Fruit fly (Drosophila melanogaster) whole organism, embryonic: ENCODE measurements around the gene pico.

Source experiments
- ATbp ChIP-seq: fragments of 200-800 bp; sonication (Bioruptor generic); optimal IDR thresholded peaks from 2 replicates; lab custom pipeline; 2017; ENCODE audit warnings: missing biosample characterization, mild to moderate bottlenecking, missing genetic modification characterization, missing genetic modification reagents
- Bgb ChIP-seq: fragments of 200-800 bp; sonication (Bioruptor generic); IDR thresholded peaks from 2 replicates; pipeline ENCODE4 v1.3.6; 2022; ENCODE audit warnings: missing biosample characterization, missing genetic modification characterization; ENCODE audit not compliant: partially characterized antibody
- Blimp-1 ChIP-seq: fragments of 200-800 bp; sonication (Bioruptor generic); optimal IDR thresholded peaks from 3 replicates; lab custom pipeline; 2018; ENCODE audit warnings: missing biosample characterization, missing genetic modification characterization, mild to moderate bottlenecking, moderate library complexity, missing genetic modification reagents
- BtbVII ChIP-seq: fragments of 200-800 bp; sonication (Bioruptor generic); optimal IDR thresholded peaks from 3 replicates; lab custom pipeline; 2017; ENCODE audit warnings: missing biosample characterization, mild to moderate bottlenecking, missing genetic modification characterization
- CG10147 ChIP-seq: fragments of 200-800 bp; sonication (Bioruptor generic); optimal IDR thresholded peaks from 2 replicates; lab custom pipeline; 2019; ENCODE audit warnings: missing biosample characterization, mild to moderate bottlenecking, missing genetic modification characterization, moderate library complexity
- CG10274 ChIP-seq: fragments of 200-800 bp; sonication (Bioruptor generic); optimal IDR thresholded peaks from 3 replicates; lab custom pipeline; 2017; ENCODE audit warnings: missing biosample characterization, mild to moderate bottlenecking, missing genetic modification characterization
- CG11723 ChIP-seq: fragments of 200-800 bp; sonication (Bioruptor generic); optimal IDR thresholded peaks from 2 replicates; lab custom pipeline; 2017; ENCODE audit warnings: missing biosample characterization, mild to moderate bottlenecking, missing genetic modification characterization
- CG12744 ChIP-seq: fragments of 200-800 bp; sonication (Bioruptor generic); optimal IDR thresholded peaks from 2 replicates; lab custom pipeline; 2016; ENCODE audit warnings: missing biosample characterization, missing genetic modification characterization
- CG13123 ChIP-seq: fragments of 200-800 bp; sonication (Bioruptor generic); optimal IDR thresholded peaks from 2 replicates; lab custom pipeline; 2016; ENCODE audit warnings: missing biosample characterization, missing genetic modification characterization
- CG15269 ChIP-seq: fragments of 200-800 bp; sonication (Bioruptor generic); optimal IDR thresholded peaks from 2 replicates; lab custom pipeline; 2018; ENCODE audit warnings: missing biosample characterization, mild to moderate bottlenecking, missing genetic modification characterization, moderate library complexity
- CG15479 ChIP-seq: fragments of 200-800 bp; sonication (Bioruptor generic); optimal IDR thresholded peaks from 3 replicates; lab custom pipeline; 2019; ENCODE audit warnings: missing biosample characterization, mild to moderate bottlenecking, missing genetic modification characterization, moderate library complexity
- CG1602 ChIP-seq: fragments of 200-800 bp; sonication (Bioruptor generic); optimal IDR thresholded peaks from 3 replicates; lab custom pipeline; 2016; ENCODE audit warnings: missing biosample characterization, missing genetic modification characterization
- CG17186 ChIP-seq: fragments of 200-800 bp; sonication (Bioruptor generic); optimal IDR thresholded peaks from 3 replicates; lab custom pipeline; 2017; ENCODE audit warnings: missing biosample characterization, missing genetic modification reagents, missing genetic modification characterization
- CG17568 ChIP-seq: fragments of 200-800 bp; sonication (Bioruptor generic); optimal IDR thresholded peaks from 2 replicates; lab custom pipeline; 2018; ENCODE audit warnings: missing biosample characterization, mild to moderate bottlenecking, missing genetic modification characterization, moderate library complexity
- CG18011 ChIP-seq: fragments of 200-800 bp; sonication (Bioruptor generic); optimal IDR thresholded peaks from 2 replicates; lab custom pipeline; 2017; ENCODE audit warnings: missing biosample characterization, missing genetic modification characterization, mild to moderate bottlenecking, moderate library complexity, missing genotype
- CG2712 ChIP-seq: fragments of 200-800 bp; optimal IDR thresholded peaks from 3 replicates; lab custom pipeline; 2019; ENCODE audit warnings: missing biosample characterization, mild to moderate bottlenecking, missing genetic modification characterization, moderate library complexity
- CG30020 ChIP-seq: fragments of 200-800 bp; optimal IDR thresholded peaks from 2 replicates; lab custom pipeline; 2019; ENCODE audit warnings: missing biosample characterization, mild to moderate bottlenecking, missing genetic modification characterization, moderate library complexity
- CG30431 ChIP-seq: fragments of 200-800 bp; sonication (Bioruptor generic); optimal IDR thresholded peaks from 2 replicates; lab custom pipeline; 2017; ENCODE audit warnings: missing biosample characterization, missing genetic modification characterization
- CG31365 ChIP-seq: fragments of 200-800 bp; sonication (Bioruptor generic); optimal IDR thresholded peaks from 2 replicates; lab custom pipeline; 2018; ENCODE audit warnings: missing biosample characterization, mild to moderate bottlenecking, missing genetic modification characterization
- CG31388 ChIP-seq: fragments of 200-800 bp; sonication (Bioruptor generic); optimal IDR thresholded peaks from 2 replicates; lab custom pipeline; 2016; ENCODE audit warnings: missing biosample characterization, missing genetic modification characterization
- CG33557 ChIP-seq: fragments of 200-800 bp; sonication (Bioruptor generic); optimal IDR thresholded peaks from 2 replicates; lab custom pipeline; 2019; ENCODE audit warnings: missing biosample characterization, mild to moderate bottlenecking, missing genetic modification characterization, moderate library complexity
- CG6683 ChIP-seq: fragments of 200-800 bp; sonication (Bioruptor generic); optimal IDR thresholded peaks from 2 replicates; lab custom pipeline; 2017; ENCODE audit warnings: missing biosample characterization, mild to moderate bottlenecking, missing genetic modification characterization, missing genetic modification reagents
- CG6813 ChIP-seq: fragments of 200-800 bp; sonication (Bioruptor generic); optimal IDR thresholded peaks from 2 replicates; lab custom pipeline; 2017; ENCODE audit warnings: missing biosample characterization, missing genetic modification characterization, mild to moderate bottlenecking, moderate library complexity, missing genetic modification reagents
- CG8290 ChIP-seq, 3 experiments: fragments of 200-800 bp; sonication (Bioruptor generic); optimal IDR thresholded peaks; 2 replicates each; lab custom pipeline; 2016 to 2019; ENCODE audit warnings: missing biosample characterization in 3 of 3, missing genetic modification characterization in 3 of 3, mild to moderate bottlenecking in 2 of 3, moderate library complexity in 1 of 3
- CHES-1-like ChIP-seq: fragments of 200-800 bp; sonication (Bioruptor generic); optimal IDR thresholded peaks from 2 replicates; lab custom pipeline; 2016; ENCODE audit warnings: missing biosample characterization, missing genetic modification characterization
- Chrac-16 ChIP-seq: fragments of 200-800 bp; sonication (Bioruptor generic); optimal IDR thresholded peaks from 3 replicates; lab custom pipeline; 2016; ENCODE audit warnings: missing biosample characterization, missing genetic modification characterization
- ERR ChIP-seq: fragments of 200-800 bp; sonication (Bioruptor generic); optimal IDR thresholded peaks from 2 replicates; lab custom pipeline; 2016; ENCODE audit warnings: missing biosample characterization, missing genetic modification characterization
- Gug ChIP-seq: fragments of 200-800 bp; sonication (Bioruptor generic); IDR thresholded peaks from 4 replicates; pipeline ENCODE4 v1.3.6; 2022; ENCODE audit warnings: missing biosample characterization, missing genetic modification characterization
- Med ChIP-seq: fragments of 200-800 bp; sonication (Bioruptor generic); peaks from one replicate; lab custom pipeline; 2016; ENCODE audit warnings: missing biosample characterization, missing genetic modification characterization, mild to moderate bottlenecking, inconsistent platforms, moderate library complexity
- NC2β ChIP-seq: fragments of 200-800 bp; sonication (Bioruptor generic); optimal IDR thresholded peaks from 2 replicates; lab custom pipeline; 2016; ENCODE audit warnings: missing biosample characterization, missing genetic modification characterization
- Nf-YB ChIP-seq: fragments of 200-800 bp; sonication (Bioruptor generic); optimal IDR thresholded peaks from 3 replicates; lab custom pipeline; 2019; ENCODE audit warnings: missing biosample characterization, mild to moderate bottlenecking, missing genetic modification characterization, moderate library complexity
- Rfx ChIP-seq: fragments of 200-800 bp; sonication (Bioruptor generic); IDR thresholded peaks from 2 replicates; pipeline ENCODE4 v1.3.6; 2022; ENCODE audit warnings: missing biosample characterization, missing genetic modification characterization
- Six4 ChIP-seq: fragments of 200-800 bp; sonication (Bioruptor generic); optimal IDR thresholded peaks from 2 replicates; lab custom pipeline; 2016; ENCODE audit warnings: missing biosample characterization, missing genetic modification characterization
- Usf ChIP-seq: fragments of 200-800 bp; sonication (Bioruptor generic); optimal IDR thresholded peaks from 2 replicates; lab custom pipeline; 2017; ENCODE audit warnings: missing genotype, missing biosample characterization, missing genetic modification characterization
- az2 ChIP-seq: fragments of 200-800 bp; sonication (Bioruptor generic); optimal IDR thresholded peaks from 3 replicates; lab custom pipeline; 2016; ENCODE audit warnings: missing biosample characterization, missing genetic modification characterization
- bsh ChIP-seq, 2 experiments: fragments of 200-800 bp; sonication (Bioruptor generic); optimal IDR thresholded peaks; 2 replicates each; lab custom pipeline; 2017 to 2018; ENCODE audit warnings: mild to moderate bottlenecking in 2 of 2, missing biosample characterization in 2 of 2, missing genetic modification characterization in 2 of 2, moderate library complexity in 1 of 2
- cas ChIP-seq: fragments of 200-800 bp; sonication (Bioruptor generic); IDR thresholded peaks from 2 replicates; pipeline ENCODE4 v1.3.6; 2022; ENCODE audit warnings: missing biosample characterization, missing genetic modification characterization
- cato ChIP-seq: fragments of 200-800 bp; sonication (Bioruptor generic); optimal IDR thresholded peaks from 2 replicates; lab custom pipeline; 2016; ENCODE audit warnings: missing biosample characterization, missing genetic modification characterization, borderline replicate concordance
- crol ChIP-seq: fragments of 200-800 bp; sonication (Bioruptor generic); IDR thresholded peaks from 2 replicates; pipeline ENCODE4 v1.3.6; 2022; ENCODE audit warnings: missing biosample characterization, missing genetic modification characterization
- da ChIP-seq: fragments of 200-800 bp; sonication (Bioruptor generic); optimal IDR thresholded peaks from 2 replicates; lab custom pipeline; 2016; ENCODE audit warnings: missing biosample characterization, missing genetic modification characterization
- knrl ChIP-seq: fragments of 200-800 bp; sonication (Bioruptor generic); IDR thresholded peaks from 3 replicates; pipeline ENCODE4 v1.3.6; 2022; ENCODE audit warnings: missing biosample characterization, missing genetic modification characterization; ENCODE audit not compliant: partially characterized antibody
- nmo ChIP-seq: fragments of 200-800 bp; sonication (Bioruptor generic); optimal IDR thresholded peaks from 2 replicates; lab custom pipeline; 2018; ENCODE audit warnings: missing biosample characterization, mild to moderate bottlenecking, missing genetic modification characterization, moderate library complexity
- org-1 ChIP-seq: fragments of 200-800 bp; sonication (Bioruptor generic); optimal IDR thresholded peaks from 2 replicates; lab custom pipeline; 2017; ENCODE audit warnings: missing biosample characterization, missing genetic modification characterization
- slbo ChIP-seq: fragments of 200-800 bp; sonication (Bioruptor generic); IDR thresholded peaks from 2 replicates; pipeline ENCODE4 v1.3.6; 2022; ENCODE audit warnings: missing biosample characterization, missing genetic modification characterization
- so ChIP-seq: fragments of 200-800 bp; sonication (Bioruptor generic); IDR thresholded peaks from 3 replicates; pipeline ENCODE4 v1.3.6; 2022; ENCODE audit warnings: missing biosample characterization, missing genetic modification characterization
- sqz ChIP-seq: fragments of 200-800 bp; sonication (Bioruptor generic); optimal IDR thresholded peaks from 3 replicates; lab custom pipeline; 2018; ENCODE audit warnings: missing biosample characterization, mild to moderate bottlenecking, missing genetic modification characterization
- unc-4 ChIP-seq: fragments of 200-800 bp; sonication (Bioruptor generic); IDR thresholded peaks from 2 replicates; pipeline ENCODE4 v1.3.6; 2022; ENCODE audit warnings: missing biosample characterization, missing genetic modification characterization; ENCODE audit not compliant: partially characterized antibody
- wor ChIP-seq: fragments of 200-800 bp; sonication (Bioruptor generic); IDR thresholded peaks from 2 replicates; pipeline ENCODE4 v1.3.6; 2022; ENCODE audit warnings: missing biosample characterization, missing genetic modification characterization
- zfh1 ChIP-seq: fragments of 200-800 bp; sonication (Bioruptor generic); IDR thresholded peaks from 3 replicates; pipeline ENCODE4 v1.3.6; 2022; ENCODE audit warnings: missing biosample characterization, missing genetic modification characterization

The pico gene

dm6 chrX:19850503-19851094 is 1.3 kb downstream of the pico start:
- no peak for TF ChIP-seq knrl (GFP tag; lab: Robert Waterston, UW)
- TF ChIP-seq org-1 (GFP tag; lab: Kevin White, UChicago): peak; percentile 80
- peak; percentile 87 for TF ChIP-seq cato
- peak; percentile 97 for TF ChIP-seq Med
- no peak for TF ChIP-seq Bgb (GFP tag; lab: Robert Waterston, UW)
- TF ChIP-seq CG31365 (tag; lab: Kevin White, UChicago): peak; percentile 36
- peak; percentile 50 for TF ChIP-seq CG17186 (GFP tag; lab: Kevin White, UChicago)
- peak; percentile 72 for TF ChIP-seq ERR
- peak; percentile 94 for TF ChIP-seq CG30431 (GFP tag; lab: Kevin White, UChicago)
- TF ChIP-seq slbo: peak; percentile 76
- peak; percentile 92 for TF ChIP-seq ATbp
- TF ChIP-seq CG13123 (GFP tag; lab: Kevin White, UChicago): peak; percentile 78
- peak; percentile 73 for TF ChIP-seq CG31388 (GFP tag; lab: Kevin White, UChicago)
- peak; percentile 55 for TF ChIP-seq CG18011
- peak; percentile 80 for TF ChIP-seq Usf (GFP tag; lab: Kevin White, UChicago)
- TF ChIP-seq Nf-YB: peak; percentile 72
- peak; percentile 84 for TF ChIP-seq da (GFP tag; lab: Kevin White, UChicago)
- peak; percentile 78 to 97 for TF ChIP-seq bsh (GFP tag; optimal IDR thresholded peaks at IDR 0.05; lab: Kevin White, UChicago)
- TF ChIP-seq CG10147 (GFP tag; lab: Kevin White, UChicago): peak; percentile 66
- TF ChIP-seq BtbVII: peak; percentile 71
- TF ChIP-seq Rfx (GFP tag; lab: Robert Waterston, UW): peak; percentile 71
- peak; percentile 86 for TF ChIP-seq CHES-1-like (GFP tag; lab: Kevin White, UChicago)
- peak; percentile 89 for TF ChIP-seq CG6813 (GFP tag; lab: Kevin White, UChicago)
- peak; percentile 92 for TF ChIP-seq Six4
- TF ChIP-seq CG10274 (GFP tag; lab: Kevin White, UChicago): peak; percentile 52
- peak; percentile 85 for TF ChIP-seq CG33557 (GFP tag; lab: Kevin White, UChicago)
- peak; percentile 84 for TF ChIP-seq CG15269 (tag; lab: Kevin White, UChicago)
- peak; percentile 94 for TF ChIP-seq CG1602 (GFP tag; lab: Kevin White, UChicago)
- peak; percentile 84 for TF ChIP-seq CG8290 (GFP tag; optimal IDR thresholded peaks at IDR 0.05; lab: Kevin White, UChicago)
- peak; percentile 39 to 46 for TF ChIP-seq CG8290 (tag; optimal IDR thresholded peaks at IDR 0.05; lab: Kevin White, UChicago)
- peak; percentile 88 for TF ChIP-seq CG12744 (GFP tag; lab: Kevin White, UChicago)
- peak; percentile 95 for TF ChIP-seq nmo (GFP tag; lab: Kevin White, UChicago)
- TF ChIP-seq CG6683 (GFP tag; lab: Kevin White, UChicago): peak; percentile 34
- TF ChIP-seq az2 (GFP tag; lab: Kevin White, UChicago): peak; percentile 96
- TF ChIP-seq Blimp-1 (GFP tag; lab: Kevin White, UChicago): peak; percentile 92
- TF ChIP-seq CG30020 (tag; lab: Kevin White, UChicago): no peak
- peak; percentile 96 for TF ChIP-seq zfh1 (GFP tag; lab: Robert Waterston, UW)
- peak; percentile 64 for TF ChIP-seq crol (GFP tag; lab: Robert Waterston, UW)
- TF ChIP-seq CG2712 (tag; lab: Kevin White, UChicago): peak; percentile 89
- no peak for TF ChIP-seq cas (GFP tag; lab: Robert Waterston, UW)
- TF ChIP-seq CG11723 (GFP tag; lab: Kevin White, UChicago): peak; percentile 75
- no peak for TF ChIP-seq CG15479 (GFP tag; lab: Kevin White, UChicago)
- TF ChIP-seq CG17568 (GFP tag; lab: Kevin White, UChicago): no peak
- TF ChIP-seq wor (GFP tag; lab: Robert Waterston, UW): peak; percentile 84
- peak; percentile 78 for TF ChIP-seq Gug (GFP tag; lab: Robert Waterston, UW)
- peak; percentile 95 for TF ChIP-seq NC2β
- peak; percentile 94 for TF ChIP-seq Chrac-16
- TF ChIP-seq sqz: peak; percentile 73
- TF ChIP-seq so: peak; percentile 74; the same call in 2 of the 3 replicates
- no peak for TF ChIP-seq unc-4 (GFP tag; lab: Robert Waterston, UW)
